Worm (Caenorhabditis elegans) whole organism, L4/young adult: ENCODE results near the gene max-1.

Experiments used
- W03F9.2 ChIP-seq: fragments of 150-350 bp; optimal IDR thresholded peaks from 2 replicates; lab custom pipeline; 2014; ENCODE audit warnings: missing biosample characterization, missing genetic modification characterization
- dao-5 ChIP-seq: sonication (generic microtip); optimal IDR thresholded peaks from 2 replicates; lab custom pipeline; 2016; ENCODE audit warnings: missing genotype, missing genetic modification characterization, moderate library complexity, missing compliant biosample characterization
- him-1 ChIP-seq: sonication (generic microtip); optimal IDR thresholded peaks from 2 replicates; lab custom pipeline; 2016; ENCODE audit warnings: missing genotype, missing genetic modification reagents, missing genetic modification characterization, missing compliant biosample characterization

DNA sequence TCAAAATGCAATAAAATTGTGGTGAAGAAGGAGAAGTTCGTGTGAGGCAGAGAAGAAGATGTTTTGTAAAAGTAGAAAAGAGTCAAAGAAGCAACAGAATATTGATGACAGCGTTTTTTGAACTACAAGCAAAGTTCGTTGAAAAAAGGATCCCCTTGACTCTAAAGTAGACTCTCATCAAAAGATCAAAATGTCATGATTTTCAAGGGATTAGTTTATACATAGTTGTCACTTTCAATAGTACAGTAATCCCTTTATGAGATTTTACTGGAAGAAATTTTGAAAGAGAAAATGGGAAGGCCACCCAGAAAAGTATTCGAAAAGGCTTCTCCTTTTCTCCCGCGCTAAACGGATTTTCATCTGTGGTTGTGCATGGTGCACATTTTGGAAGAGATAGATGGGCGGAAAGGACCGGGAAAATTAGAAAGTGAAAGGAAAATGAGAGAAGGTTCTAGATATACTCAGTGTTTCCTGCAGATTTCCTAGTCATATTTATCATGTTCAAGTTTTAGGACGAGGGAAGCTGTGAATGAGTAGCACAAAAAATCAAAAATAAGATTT lies 7.0 kb downstream of the max-1 start:
- TF ChIP-seq W03F9.2 (tag; lab: Kevin White, UChicago) (no peak), him-1 (tag; lab: Kevin White, UChicago) (no peak), dao-5 (no peak)
